Fruit fly (Drosophila melanogaster) whole organism, adult: Measurements from ENCODE around the gene GATAe.

Experiments used
- CG11617 ChIP-seq: fragments of 200-800 bp; sonication (Bioruptor generic); optimal IDR thresholded peaks from 2 replicates; lab custom pipeline; 2017; ENCODE audit warnings: mild to moderate bottlenecking, missing biosample characterization, missing genetic modification reagents, missing genetic modification characterization
- CG12768 ChIP-seq: fragments of 200-800 bp; sonication (Bioruptor generic); optimal IDR thresholded peaks from 2 replicates; lab custom pipeline; 2017; ENCODE audit warnings: missing biosample characterization, missing genetic modification characterization, mild to moderate bottlenecking, moderate library complexity, missing genetic modification reagents
- CG14711 ChIP-seq: fragments of 200-800 bp; sonication (Bioruptor generic); optimal IDR thresholded peaks from 2 replicates; lab custom pipeline; 2018; ENCODE audit warnings: missing biosample characterization, mild to moderate bottlenecking, missing genetic modification characterization, moderate library complexity
- CG1620 ChIP-seq: fragments of 200-800 bp; sonication (Bioruptor generic); optimal IDR thresholded peaks from 2 replicates; lab custom pipeline; 2016; ENCODE audit warnings: missing biosample characterization, missing genetic modification characterization
- CG33017 ChIP-seq: fragments of 200-800 bp; sonication (Bioruptor generic); optimal IDR thresholded peaks from 2 replicates; lab custom pipeline; 2018; ENCODE audit warnings: missing biosample characterization, mild to moderate bottlenecking, missing genetic modification characterization, moderate library complexity
- CG5204 ChIP-seq: fragments of 200-800 bp; sonication (Bioruptor generic); optimal IDR thresholded peaks from 2 replicates; lab custom pipeline; 2016; ENCODE audit warnings: missing biosample characterization, missing genetic modification characterization
- CG7045 ChIP-seq: fragments of 200-800 bp; sonication (Bioruptor generic); optimal IDR thresholded peaks from 2 replicates; lab custom pipeline; 2017; ENCODE audit warnings: missing biosample characterization, mild to moderate bottlenecking, missing genetic modification characterization
- CG7101 ChIP-seq: fragments of 200-800 bp; sonication (Bioruptor generic); optimal IDR thresholded peaks from 2 replicates; lab custom pipeline; 2018; ENCODE audit warnings: missing biosample characterization, mild to moderate bottlenecking, missing genetic modification characterization, moderate library complexity
- Clk ChIP-seq: fragments of 200-800 bp; sonication (Bioruptor generic); optimal IDR thresholded peaks from 2 replicates; lab custom pipeline; 2017; ENCODE audit warnings: missing biosample characterization, missing genetic modification characterization
- Crg-1 ChIP-seq: fragments of 200-800 bp; sonication (Bioruptor generic); optimal IDR thresholded peaks from 2 replicates; lab custom pipeline; 2016; ENCODE audit warnings: missing biosample characterization, missing genetic modification characterization
- Hr96 ChIP-seq: fragments of 200-800 bp; sonication (Bioruptor generic); optimal IDR thresholded peaks from 2 replicates; lab custom pipeline; 2016; ENCODE audit warnings: missing biosample characterization, missing genetic modification characterization
- Mnt ChIP-seq: fragments of 200-800 bp; sonication (Bioruptor generic); optimal IDR thresholded peaks from 2 replicates; lab custom pipeline; 2016; ENCODE audit warnings: missing biosample characterization, mild to moderate bottlenecking, missing genetic modification characterization
- bab1 ChIP-seq: fragments of 200-800 bp; sonication (Bioruptor generic); optimal IDR thresholded peaks from 3 replicates; lab custom pipeline; 2019; ENCODE audit warnings: missing biosample characterization, mild to moderate bottlenecking, missing genetic modification characterization, moderate library complexity
- cic ChIP-seq: fragments of 200-800 bp; sonication (Bioruptor generic); optimal IDR thresholded peaks from 2 replicates; lab custom pipeline; 2017; ENCODE audit warnings: missing biosample characterization, mild to moderate bottlenecking, missing genetic modification characterization, moderate library complexity
- cnc ChIP-seq, 2 experiments: fragments of >200 bp; optimal IDR thresholded peaks; 2 replicates each; lab custom pipeline; 2017
- kay ChIP-seq: fragments of 200-800 bp; sonication (Bioruptor generic); peaks from one replicate; lab custom pipeline; 2016; ENCODE audit warnings: missing biosample characterization, missing genetic modification characterization, borderline replicate concordance
- ovo ChIP-seq: fragments of 200-800 bp; sonication (Bioruptor generic); optimal IDR thresholded peaks from 2 replicates; lab custom pipeline; 2016; ENCODE audit warnings: missing biosample characterization, missing genetic modification characterization
- pad ChIP-seq: fragments of 200-800 bp; sonication (Bioruptor generic); optimal IDR thresholded peaks from 3 replicates; lab custom pipeline; 2017; ENCODE audit warnings: missing biosample characterization, missing genetic modification characterization, mild to moderate bottlenecking, moderate library complexity, missing genetic modification reagents
- tj ChIP-seq: fragments of 200-800 bp; sonication (Bioruptor generic); optimal IDR thresholded peaks from 3 replicates; lab custom pipeline; 2017; ENCODE audit warnings: missing biosample characterization, mild to moderate bottlenecking, missing genetic modification characterization, moderate library complexity
- toe ChIP-seq: fragments of 200-800 bp; sonication (Bioruptor generic); optimal IDR thresholded peaks from 2 replicates; lab custom pipeline; 2016; ENCODE audit warnings: missing biosample characterization, missing genetic modification characterization

Gene GATAe

DNA sequence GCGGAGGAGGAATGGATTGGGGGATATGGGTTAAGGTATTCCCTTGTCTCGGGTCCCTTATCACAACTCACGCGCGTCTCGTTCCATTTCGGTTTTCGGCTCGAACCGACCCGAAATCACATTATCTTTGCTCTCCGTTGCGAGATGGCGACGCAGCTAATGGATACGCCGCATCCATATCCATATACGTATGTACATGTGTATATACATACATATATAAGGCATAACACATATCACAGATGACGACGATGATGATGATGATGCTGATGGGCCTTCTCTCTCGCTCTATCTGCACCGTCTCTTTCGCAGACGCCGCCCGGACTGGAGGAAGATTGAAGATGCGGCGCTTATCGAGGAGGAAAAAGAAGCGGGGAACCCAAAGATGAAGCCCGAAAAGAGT lies 13.1 kb downstream of the GATAe start:
- TF ChIP-seq toe (GFP tag; lab: Kevin White, UChicago) (no peak), ovo (GFP tag; lab: Kevin White, UChicago) (no peak), cic (no peak), Hr96 (GFP tag; lab: Kevin White, UChicago) (no peak), bab1 (GFP tag; lab: Kevin White, UChicago) (no peak), Mnt (GFP tag; lab: Kevin White, UChicago) (no peak), CG7045 (GFP tag; lab: Kevin White, UChicago) (no peak), CG1620 (GFP tag; lab: Kevin White, UChicago) (no peak), Clk (GFP tag; lab: Kevin White, UChicago) (no peak), CG7101 (no peak)

DNA sequence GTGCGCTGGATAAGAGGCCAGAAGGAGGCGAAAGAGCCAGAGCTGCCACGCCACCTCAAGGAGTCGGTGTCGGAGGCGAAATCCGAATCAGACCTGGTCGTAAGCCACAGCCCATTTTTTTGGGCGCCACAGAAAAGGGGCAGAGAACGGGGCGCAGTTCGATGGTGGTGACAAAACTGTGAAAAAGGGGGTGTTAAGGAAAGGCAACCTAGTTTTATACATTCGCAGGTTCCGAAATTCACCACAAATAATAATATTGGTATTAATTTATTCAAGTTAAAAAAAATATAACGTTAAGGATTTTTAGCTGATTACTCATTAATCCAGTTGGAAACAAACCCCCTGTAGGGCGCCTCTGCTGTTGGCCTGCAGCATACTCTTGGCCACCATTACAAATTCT lies 14.7 kb downstream of the GATAe start:
- TF ChIP-seq CG12768 (no peak), pad (GFP tag; lab: Kevin White, UChicago) (no peak), CG14711 (tag; lab: Kevin White, UChicago) (no peak), Mnt (GFP tag; lab: Kevin White, UChicago) (no peak), CG11617 (GFP tag; lab: Kevin White, UChicago) (no peak), bab1 (GFP tag; lab: Kevin White, UChicago) (no peak), cic (no peak), Hr96 (GFP tag; lab: Kevin White, UChicago) (no peak), CG5204 (GFP tag; lab: Kevin White, UChicago) (no peak), kay (GFP tag; lab: Kevin White, UChicago) (no peak), CG33017 (no peak), Clk (GFP tag; lab: Kevin White, UChicago) (no peak), Crg-1 (no peak), CG7101 (no peak), CG7045 (GFP tag; lab: Kevin White, UChicago) (no peak), toe (GFP tag; lab: Kevin White, UChicago) (no peak), cnc (optimal IDR thresholded peaks at IDR 0.05; lab: Kevin White, UChicago) (no peak), CG1620 (GFP tag; lab: Kevin White, UChicago) (no peak), ovo (GFP tag; lab: Kevin White, UChicago) (no peak)

DNA sequence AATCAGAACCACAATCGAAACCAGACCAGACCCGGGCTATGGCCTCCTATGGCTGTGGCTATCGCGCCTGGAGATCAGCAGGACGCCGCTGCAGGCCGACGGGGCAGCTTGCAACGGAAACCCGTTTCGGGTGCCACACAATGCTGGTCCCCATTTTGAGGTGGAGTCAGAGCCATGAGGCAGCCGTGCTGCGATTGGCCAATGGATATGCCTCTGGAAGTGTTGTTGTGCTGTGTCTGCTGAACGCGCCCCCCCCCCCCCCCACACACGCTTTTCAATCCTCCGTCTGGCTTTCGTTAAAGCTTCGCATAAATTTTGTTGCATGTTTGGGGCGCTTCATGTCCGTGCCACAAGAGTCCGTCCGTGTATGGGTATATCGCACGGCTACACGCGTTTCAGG lies 15.2 kb downstream of the GATAe start:
- TF ChIP-seq CG33017 = no peak
- no peak for TF ChIP-seq CG5204 (GFP tag; lab: Kevin White, UChicago)
- TF ChIP-seq Crg-1 = no peak
- no peak for TF ChIP-seq tj
- TF ChIP-seq CG14711 (tag; lab: Kevin White, UChicago) = no peak
- no peak for TF ChIP-seq CG7045 (GFP tag; lab: Kevin White, UChicago)
- TF ChIP-seq toe (GFP tag; lab: Kevin White, UChicago) = no peak
- no peak for TF ChIP-seq CG1620 (GFP tag; lab: Kevin White, UChicago)
- TF ChIP-seq cic = no peak
- TF ChIP-seq CG7101 = no peak
- TF ChIP-seq pad (GFP tag; lab: Kevin White, UChicago) = no peak
- TF ChIP-seq bab1 (GFP tag; lab: Kevin White, UChicago) = no peak
- TF ChIP-seq CG11617 (GFP tag; lab: Kevin White, UChicago) = no peak
- no peak for TF ChIP-seq Clk (GFP tag; lab: Kevin White, UChicago)

DNA sequence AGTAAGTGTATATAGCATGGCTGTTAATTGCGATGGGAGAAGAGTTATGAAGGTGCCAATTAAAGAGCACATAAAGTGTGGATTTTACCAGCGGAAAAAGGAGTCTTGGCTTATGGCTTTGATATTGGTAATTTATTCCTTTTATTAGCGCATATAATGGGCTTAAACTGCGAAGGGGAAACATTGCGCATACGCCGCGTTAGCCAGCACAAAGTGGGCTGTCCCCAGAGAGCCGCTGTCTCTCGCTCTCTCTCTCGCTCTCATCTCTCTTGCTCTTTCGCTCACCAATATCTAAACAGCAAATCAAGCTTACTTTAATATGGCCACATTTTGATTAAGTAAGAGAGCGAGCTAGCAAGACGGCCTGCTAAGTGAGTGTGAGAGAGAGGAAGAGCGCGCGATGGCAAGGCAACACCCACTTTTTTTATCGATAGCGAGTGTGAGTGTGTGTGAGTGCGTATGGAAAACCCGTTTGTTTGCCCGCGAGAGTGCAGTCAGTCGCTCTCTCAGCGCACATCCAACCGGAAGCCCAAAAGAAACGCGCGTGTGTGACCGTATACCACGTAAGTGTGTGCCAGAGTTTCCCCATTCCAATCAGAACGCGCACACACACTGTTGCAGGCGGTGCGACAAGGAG lies 16.8 kb downstream of the GATAe start, which contains the start of gene pnr:
TSS of gene pnr (plus strand) at position 493 of the 637 bp plus-strand sequence.
- TF ChIP-seq CG7045 (GFP tag; lab: Kevin White, UChicago) (no peak), pad (GFP tag; lab: Kevin White, UChicago) (peak; percentile 37), ovo (GFP tag; lab: Kevin White, UChicago) (peak; percentile 3)

DNA sequence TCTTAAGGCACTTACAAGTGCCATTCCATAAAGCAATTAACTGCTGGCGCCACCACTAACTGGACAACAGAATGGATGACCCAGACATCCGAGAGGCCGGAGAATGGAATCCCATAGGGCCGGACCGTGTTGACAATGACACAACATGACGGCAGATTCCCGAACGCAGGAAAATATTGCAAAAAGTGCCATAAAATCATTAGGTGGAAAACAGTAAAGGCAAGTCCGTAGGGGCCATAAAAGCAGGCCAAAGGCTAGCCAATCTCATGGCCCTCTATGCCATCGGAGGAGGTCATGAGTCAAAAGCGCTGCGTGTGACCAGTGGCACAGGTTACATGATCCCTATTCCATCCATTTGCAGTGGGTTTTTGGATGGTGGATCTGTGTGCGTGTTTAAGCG lies 19.7 kb downstream of the GATAe start:
- TF ChIP-seq CG5204 (GFP tag; lab: Kevin White, UChicago) (no peak), Mnt (GFP tag; lab: Kevin White, UChicago) (no peak), CG12768 (no peak), CG11617 (GFP tag; lab: Kevin White, UChicago) (no peak), CG7101 (no peak), ovo (GFP tag; lab: Kevin White, UChicago) (no peak), CG33017 (no peak), kay (GFP tag; lab: Kevin White, UChicago) (no peak), tj (no peak), Clk (GFP tag; lab: Kevin White, UChicago) (no peak), toe (GFP tag; lab: Kevin White, UChicago) (no peak), cic (no peak)

DNA sequence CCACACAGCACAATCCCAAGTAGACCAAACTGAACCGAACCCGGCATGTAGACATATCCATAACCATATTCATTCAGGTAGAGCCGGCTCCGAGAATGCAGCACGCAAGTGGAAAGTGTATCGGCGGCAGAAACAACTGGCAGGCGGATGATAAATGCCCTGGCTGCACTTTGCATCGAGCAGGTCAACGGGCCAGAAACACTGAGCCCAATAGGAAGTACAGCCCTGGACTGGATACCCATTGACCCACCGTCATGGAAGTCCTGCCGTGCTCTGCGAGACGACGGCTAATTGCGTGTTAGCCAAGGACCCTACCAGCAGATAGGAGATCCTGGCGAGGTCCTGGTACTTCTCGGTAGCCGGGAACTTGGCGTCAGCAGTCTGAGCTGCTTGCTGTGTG lies 20.7 kb downstream of the GATAe start:
- TF ChIP-seq Clk (GFP tag; lab: Kevin White, UChicago) = no peak
- no peak for TF ChIP-seq CG12768
- no peak for TF ChIP-seq bab1 (GFP tag; lab: Kevin White, UChicago)
- TF ChIP-seq Crg-1 = no peak
- no peak for TF ChIP-seq ovo (GFP tag; lab: Kevin White, UChicago)
- TF ChIP-seq CG11617 (GFP tag; lab: Kevin White, UChicago) = no peak
- TF ChIP-seq CG7101 = no peak
- TF ChIP-seq cnc (optimal IDR thresholded peaks at IDR 0.05; lab: Kevin White, UChicago) = no peak
- TF ChIP-seq CG5204 (GFP tag; lab: Kevin White, UChicago) = no peak
- no peak for TF ChIP-seq kay (GFP tag; lab: Kevin White, UChicago)
- no peak for TF ChIP-seq CG33017
- TF ChIP-seq toe (GFP tag; lab: Kevin White, UChicago) = no peak
- TF ChIP-seq pad (GFP tag; lab: Kevin White, UChicago) = no peak
- TF ChIP-seq Mnt (GFP tag; lab: Kevin White, UChicago) = no peak
- no peak for TF ChIP-seq CG1620 (GFP tag; lab: Kevin White, UChicago)
- TF ChIP-seq Hr96 (GFP tag; lab: Kevin White, UChicago) = no peak
